Fruit fly (Drosophila melanogaster): ENCODE data around the gene CG6254.

DNA sequence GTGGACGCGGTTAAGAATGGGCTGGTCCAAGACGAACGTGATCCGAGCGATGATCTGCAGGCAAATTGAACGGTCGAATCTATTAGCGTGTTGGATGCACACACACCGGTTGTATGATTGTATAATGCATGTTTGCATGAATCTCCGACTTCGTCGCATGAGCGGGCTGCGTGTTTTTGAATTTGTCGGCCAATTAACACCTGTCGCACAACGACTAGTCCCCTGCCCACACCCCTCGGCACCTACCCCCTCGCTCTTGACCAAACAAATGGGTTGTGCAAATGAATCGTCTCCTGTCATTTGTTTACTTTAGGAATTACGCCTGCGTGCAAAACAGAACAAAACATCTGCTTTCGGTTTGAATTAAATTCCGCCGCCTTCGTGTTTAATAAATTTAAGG is 26.1 kb downstream of the CG6254 start:
- no peak for TF ChIP-seq Sin3A (optimal IDR thresholded peaks at IDR 0.05)
- no peak for TF ChIP-seq Myc (optimal IDR thresholded peaks at IDR 0.05)
